Fruit fly (Drosophila melanogaster) whole organism, embryonic: ENCODE data around the gene sima.

Experiments used
- ATbp ChIP-seq: fragments of 200-800 bp; sonication (Bioruptor generic); optimal IDR thresholded peaks from 2 replicates; lab custom pipeline; 2017; ENCODE audit warnings: missing biosample characterization, mild to moderate bottlenecking, missing genetic modification characterization, missing genetic modification reagents
- Awh ChIP-seq: fragments of 200-800 bp; sonication (Bioruptor generic); IDR thresholded peaks from 2 replicates; pipeline ENCODE4, ENCODE4 v1.3.6; 2022; ENCODE audit warnings: missing biosample characterization, missing genetic modification characterization
- CG10267 ChIP-seq: fragments of 200-800 bp; sonication (Bioruptor generic); optimal IDR thresholded peaks from 2 replicates; lab custom pipeline; 2018; ENCODE audit warnings: missing biosample characterization, mild to moderate bottlenecking, missing genetic modification characterization, moderate library complexity
- CG10274 ChIP-seq: fragments of 200-800 bp; sonication (Bioruptor generic); optimal IDR thresholded peaks from 3 replicates; lab custom pipeline; 2017; ENCODE audit warnings: missing biosample characterization, mild to moderate bottlenecking, missing genetic modification characterization
- CG11085 ChIP-seq: fragments of 200-800 bp; sonication (Bioruptor generic); IDR thresholded peaks from 2 replicates; pipeline ENCODE4 v1.3.6; 2022; ENCODE audit warnings: missing biosample characterization, missing genetic modification characterization
- CG11560 ChIP-seq: fragments of 200-800 bp; sonication (Bioruptor generic); IDR thresholded peaks from 3 replicates; pipeline ENCODE4 v1.3.6; 2022; ENCODE audit warnings: missing biosample characterization, missing genetic modification characterization
- CG12104 ChIP-seq: fragments of 200-800 bp; sonication (Bioruptor generic); optimal IDR thresholded peaks from 3 replicates; lab custom pipeline; 2016; ENCODE audit warnings: missing biosample characterization, missing genetic modification characterization
- CG13894 ChIP-seq: fragments of 200-800 bp; sonication (Bioruptor generic); optimal IDR thresholded peaks from 3 replicates; lab custom pipeline; 2018; ENCODE audit warnings: missing biosample characterization, mild to moderate bottlenecking, missing genetic modification characterization, moderate library complexity
- CG14860 ChIP-seq: fragments of 200-800 bp; sonication (Bioruptor generic); IDR thresholded peaks from 3 replicates; pipeline ENCODE4 v1.3.6; 2022; ENCODE audit warnings: missing biosample characterization, missing genetic modification characterization; ENCODE audit not compliant: partially characterized antibody
- CG16813 ChIP-seq: fragments of 200-800 bp; sonication (Bioruptor generic); IDR thresholded peaks from 3 replicates; pipeline ENCODE4 v1.3.6; 2022; ENCODE audit warnings: missing biosample characterization, missing genetic modification characterization; ENCODE audit not compliant: partially characterized antibody
- CG17186 ChIP-seq: fragments of 200-800 bp; sonication (Bioruptor generic); optimal IDR thresholded peaks from 3 replicates; lab custom pipeline; 2017; ENCODE audit warnings: missing biosample characterization, missing genetic modification reagents, missing genetic modification characterization
- CG1792 ChIP-seq: fragments of 200-800 bp; sonication (Bioruptor generic); optimal IDR thresholded peaks from 2 replicates; lab custom pipeline; 2016; ENCODE audit warnings: missing biosample characterization, missing genetic modification characterization
- CG2889 ChIP-seq: fragments of 200-800 bp; sonication (Bioruptor generic); IDR thresholded peaks from 3 replicates; pipeline ENCODE4 v1.3.6; 2022; ENCODE audit warnings: missing biosample characterization, missing genetic modification characterization
- CG3281 ChIP-seq: fragments of 200-800 bp; sonication (Bioruptor generic); optimal IDR thresholded peaks from 3 replicates; lab custom pipeline; 2017; ENCODE audit warnings: missing biosample characterization, mild to moderate bottlenecking, missing genetic modification characterization
- CG33213 ChIP-seq: fragments of 200-800 bp; sonication (Bioruptor generic); optimal IDR thresholded peaks from 3 replicates; lab custom pipeline; 2016; ENCODE audit warnings: missing biosample characterization, missing genetic modification characterization
- CG34224 ChIP-seq: fragments of 200-800 bp; sonication (Bioruptor generic); IDR thresholded peaks from 3 replicates; pipeline ENCODE4 v1.3.6; 2022; ENCODE audit warnings: missing biosample characterization, missing genetic modification characterization; ENCODE audit not compliant: partially characterized antibody
- CG3995 ChIP-seq: fragments of 200-800 bp; sonication (Bioruptor generic); optimal IDR thresholded peaks from 3 replicates; lab custom pipeline; 2016; ENCODE audit warnings: missing biosample characterization, missing genetic modification characterization
- CG43689 ChIP-seq: fragments of 200-800 bp; sonication (Bioruptor generic); IDR thresholded peaks from 2 replicates; pipeline ENCODE4 v1.3.6; 2022; ENCODE audit warnings: missing biosample characterization, missing genetic modification characterization
- CG6175 ChIP-seq: fragments of 200-800 bp; sonication (Bioruptor generic); IDR thresholded peaks from 3 replicates; pipeline ENCODE4 v1.3.6; 2022; ENCODE audit warnings: missing biosample characterization, missing genetic modification characterization
- CG6654 ChIP-seq: fragments of 200-800 bp; sonication (Bioruptor generic); optimal IDR thresholded peaks from 2 replicates; lab custom pipeline; 2017; ENCODE audit warnings: missing biosample characterization, mild to moderate bottlenecking, missing genetic modification characterization
- CG6683 ChIP-seq: fragments of 200-800 bp; sonication (Bioruptor generic); optimal IDR thresholded peaks from 2 replicates; lab custom pipeline; 2017; ENCODE audit warnings: missing biosample characterization, mild to moderate bottlenecking, missing genetic modification characterization, missing genetic modification reagents
- CG6813 ChIP-seq: fragments of 200-800 bp; sonication (Bioruptor generic); optimal IDR thresholded peaks from 2 replicates; lab custom pipeline; 2017; ENCODE audit warnings: missing biosample characterization, missing genetic modification characterization, mild to moderate bottlenecking, moderate library complexity, missing genetic modification reagents
- CG8281 ChIP-seq: fragments of 200-800 bp; sonication (Bioruptor generic); optimal IDR thresholded peaks from 2 replicates; lab custom pipeline; 2018; ENCODE audit warnings: missing biosample characterization, mild to moderate bottlenecking, missing genetic modification characterization, moderate library complexity
- CG8765 ChIP-seq: fragments of 200-800 bp; sonication (Bioruptor generic); IDR thresholded peaks from 2 replicates; pipeline ENCODE4 v1.3.6; 2022; ENCODE audit warnings: missing biosample characterization, missing genetic modification characterization
- CG9727 ChIP-seq: fragments of 200-800 bp; sonication (Bioruptor generic); optimal IDR thresholded peaks from 3 replicates; lab custom pipeline; 2017; ENCODE audit warnings: missing biosample characterization, mild to moderate bottlenecking, missing genetic modification characterization
- CG9797 ChIP-seq: fragments of 200-800 bp; sonication (Bioruptor generic); optimal IDR thresholded peaks from 3 replicates; lab custom pipeline; 2018; ENCODE audit warnings: missing biosample characterization, mild to moderate bottlenecking, missing genetic modification characterization
- Dip3 ChIP-seq: fragments of 200-800 bp; sonication (Bioruptor generic); optimal IDR thresholded peaks from 3 replicates; lab custom pipeline; 2016; ENCODE audit warnings: missing biosample characterization, missing genetic modification characterization
- Doc2 ChIP-seq: fragments of 200-800 bp; sonication (Bioruptor generic); IDR thresholded peaks from 2 replicates; pipeline ENCODE4 v1.3.6; 2022; ENCODE audit warnings: missing biosample characterization, missing genetic modification characterization
- HLH54F ChIP-seq: fragments of 200-800 bp; sonication (Bioruptor generic); optimal IDR thresholded peaks from 3 replicates; lab custom pipeline; 2016; ENCODE audit warnings: missing biosample characterization, missing genetic modification characterization
- Hey ChIP-seq: fragments of 200-800 bp; sonication (Bioruptor generic); optimal IDR thresholded peaks from 3 replicates; lab custom pipeline; 2018; ENCODE audit warnings: missing biosample characterization, mild to moderate bottlenecking, missing genetic modification characterization
- HmgD ChIP-seq: fragments of 200-800 bp; sonication (Bioruptor generic); optimal IDR thresholded peaks from 3 replicates; lab custom pipeline; 2016; ENCODE audit warnings: missing biosample characterization, missing genetic modification characterization
- MTF-1 ChIP-seq: fragments of 200-800 bp; sonication (Bioruptor generic); optimal IDR thresholded peaks from 2 replicates; lab custom pipeline; 2018; ENCODE audit warnings: missing biosample characterization, mild to moderate bottlenecking, missing genetic modification characterization, borderline replicate concordance
- Meics ChIP-seq: fragments of 200-800 bp; sonication (Bioruptor generic); optimal IDR thresholded peaks from 2 replicates; lab custom pipeline; 2017; ENCODE audit warnings: missing biosample characterization, mild to moderate bottlenecking, missing genetic modification characterization
- NfI ChIP-seq: fragments of 200-800 bp; sonication (Bioruptor generic); optimal IDR thresholded peaks from 3 replicates; lab custom pipeline; 2018; ENCODE audit warnings: missing biosample characterization, mild to moderate bottlenecking, missing genetic modification characterization, moderate library complexity
- Rfx ChIP-seq: fragments of 200-800 bp; sonication (Bioruptor generic); IDR thresholded peaks from 2 replicates; pipeline ENCODE4 v1.3.6; 2022; ENCODE audit warnings: missing biosample characterization, missing genetic modification characterization
- Six4 ChIP-seq: fragments of 200-800 bp; sonication (Bioruptor generic); optimal IDR thresholded peaks from 2 replicates; lab custom pipeline; 2016; ENCODE audit warnings: missing biosample characterization, missing genetic modification characterization
- Sry-β ChIP-seq: fragments of 200-800 bp; sonication (Bioruptor generic); optimal IDR thresholded peaks from 2 replicates; lab custom pipeline; 2018; ENCODE audit warnings: missing biosample characterization, mild to moderate bottlenecking, missing genetic modification characterization, moderate library complexity
- ab ChIP-seq: fragments of 200-800 bp; sonication (Bioruptor generic); optimal IDR thresholded peaks from 2 replicates; lab custom pipeline; 2016; ENCODE audit warnings: missing biosample characterization, missing genetic modification characterization
- bcd ChIP-seq: fragments of 200-800 bp; sonication (Bioruptor generic); optimal IDR thresholded peaks from 2 replicates; lab custom pipeline; 2017; ENCODE audit warnings: missing biosample characterization, mild to moderate bottlenecking, missing genetic modification characterization
- dmrt99B ChIP-seq: fragments of 200-800 bp; sonication (Bioruptor generic); optimal IDR thresholded peaks from 2 replicates; lab custom pipeline; 2018; ENCODE audit warnings: missing biosample characterization, mild to moderate bottlenecking, missing genetic modification characterization, moderate library complexity
- gfzf ChIP-seq: fragments of 200-800 bp; sonication (Bioruptor generic); optimal IDR thresholded peaks from 2 replicates; lab custom pipeline; 2016; ENCODE audit warnings: missing biosample characterization, mild to moderate bottlenecking, missing genetic modification characterization, moderate library complexity
- jing ChIP-seq: fragments of 200-800 bp; sonication (Bioruptor generic); optimal IDR thresholded peaks from 2 replicates; lab custom pipeline; 2018; ENCODE audit warnings: missing biosample characterization, mild to moderate bottlenecking, missing genetic modification characterization
- oc ChIP-seq: fragments of 200-800 bp; sonication (Bioruptor generic); optimal IDR thresholded peaks from 2 replicates; lab custom pipeline; 2018; ENCODE audit warnings: missing biosample characterization, mild to moderate bottlenecking, missing genetic modification characterization, moderate library complexity
- p53 ChIP-seq: fragments of 200-800 bp; sonication (Bioruptor generic); optimal IDR thresholded peaks from 2 replicates; lab custom pipeline; 2016; ENCODE audit warnings: missing biosample characterization, missing genetic modification characterization
- peb ChIP-seq: fragments of 200-800 bp; sonication (Bioruptor generic); IDR thresholded peaks from 2 replicates; pipeline ENCODE4 v1.3.6; 2022; ENCODE audit warnings: missing biosample characterization, missing genetic modification characterization
- sima ChIP-seq: fragments of 200-800 bp; sonication (Bioruptor generic); optimal IDR thresholded peaks from 2 replicates; lab custom pipeline; 2016; ENCODE audit warnings: missing biosample characterization, missing genetic modification characterization
- twi ChIP-seq: fragments of 200-800 bp; optimal IDR thresholded peaks from 2 replicates; lab custom pipeline; 2019; ENCODE audit warnings: missing biosample characterization, mild to moderate bottlenecking, missing genetic modification characterization, moderate library complexity
- unc-4 ChIP-seq: fragments of 200-800 bp; sonication (Bioruptor generic); IDR thresholded peaks from 2 replicates; pipeline ENCODE4 v1.3.6; 2022; ENCODE audit warnings: missing biosample characterization, missing genetic modification characterization; ENCODE audit not compliant: partially characterized antibody
- zen ChIP-seq: fragments of 200-800 bp; sonication (Bioruptor generic); optimal IDR thresholded peaks from 3 replicates; lab custom pipeline; 2018; ENCODE audit warnings: missing biosample characterization, mild to moderate bottlenecking, missing genetic modification characterization, moderate library complexity
- zf30C ChIP-seq: fragments of 200-800 bp; sonication (Bioruptor generic); optimal IDR thresholded peaks from 3 replicates; lab custom pipeline; 2018; ENCODE audit warnings: missing biosample characterization, mild to moderate bottlenecking, missing genetic modification characterization

The sima gene

dm6 chr3R:30052455-30053046, 5.6 kb upstream of the sima start, which contains the start of gene Jasper (continued):
- peak; percentile 99 for TF ChIP-seq gfzf (GFP tag; lab: Kevin White, UChicago)
- no peak for TF ChIP-seq ATbp
- TF ChIP-seq sima (GFP tag; lab: Kevin White, UChicago): no peak
- no peak for TF ChIP-seq HLH54F (GFP tag; lab: Kevin White, UChicago)
- peak; percentile 62 for TF ChIP-seq Sry-β (GFP tag; lab: Kevin White, UChicago)
- no peak for TF ChIP-seq ab (GFP tag; lab: Kevin White, UChicago)
- TF ChIP-seq CG14860 (GFP tag; lab: Robert Waterston, UW): no peak
- no peak for TF ChIP-seq CG8765 (GFP tag; lab: Robert Waterston, UW)
- no peak for TF ChIP-seq dmrt99B
- no peak for TF ChIP-seq bcd
- no peak for TF ChIP-seq oc (tag; lab: Kevin White, UChicago)
- TF ChIP-seq jing (GFP tag; lab: Kevin White, UChicago): no peak
- no peak for TF ChIP-seq CG8281
- no peak for TF ChIP-seq CG2889 (GFP tag; lab: Robert Waterston, UW)
- peak; percentile 75 for TF ChIP-seq CG33213 (GFP tag; lab: Kevin White, UChicago)
- TF ChIP-seq NfI (GFP tag; lab: Kevin White, UChicago): peak; percentile 10
- no peak for TF ChIP-seq CG6683
- TF ChIP-seq CG1792 (GFP tag; lab: Kevin White, UChicago): peak; percentile 11
- no peak for TF ChIP-seq MTF-1 (GFP tag; lab: Kevin White, UChicago)
- TF ChIP-seq CG11085 (GFP tag; lab: Robert Waterston, UW): no peak
- TF ChIP-seq peb (GFP tag; lab: Robert Waterston, UW): no peak
- TF ChIP-seq zf30C (GFP tag; lab: Kevin White, UChicago): no peak
- TF ChIP-seq Doc2: no peak
- TF ChIP-seq CG16813 (GFP tag; lab: Robert Waterston, UW): 0 out of 3 replicates have a peak, but pooled peaks have one; percentile 42
- no peak for TF ChIP-seq CG10274 (GFP tag; lab: Kevin White, UChicago)
- no peak for TF ChIP-seq Hey (tag; lab: Kevin White, UChicago)
- TF ChIP-seq p53 (GFP tag; lab: Kevin White, UChicago): peak; percentile 27
- peak; percentile 8 for TF ChIP-seq zen
- no peak for TF ChIP-seq Six4 (GFP tag; lab: Kevin White, UChicago)
- no peak for TF ChIP-seq twi
- TF ChIP-seq Awh: no peak
- no peak for TF ChIP-seq CG6654 (GFP tag; lab: Kevin White, UChicago)
- TF ChIP-seq CG9727 (GFP tag; lab: Kevin White, UChicago): no peak
- TF ChIP-seq HmgD: peak; percentile 29
- TF ChIP-seq CG3995 (GFP tag; lab: Kevin White, UChicago): peak; percentile 59
- peak; percentile 38 for TF ChIP-seq CG13894 (tag; lab: Kevin White, UChicago)
- TF ChIP-seq Meics (GFP tag; lab: Kevin White, UChicago): no peak
- TF ChIP-seq CG6813 (GFP tag; lab: Kevin White, UChicago): no peak
- peak; percentile 55 for TF ChIP-seq Rfx (GFP tag; lab: Robert Waterston, UW)
- peak; percentile 46; the same call in 1 of the 2 replicates for TF ChIP-seq unc-4
- no peak for TF ChIP-seq CG6175 (GFP tag; lab: Robert Waterston, UW)
- no peak for TF ChIP-seq CG43689
- TF ChIP-seq CG12104 (GFP tag; lab: Kevin White, UChicago): no peak
- TF ChIP-seq CG11560 (tag; lab: Robert Waterston, UW): no peak
- peak; percentile 95 for TF ChIP-seq CG9797 (GFP tag; lab: Kevin White, UChicago)
- TF ChIP-seq CG34224 (GFP tag; lab: Robert Waterston, UW): peak; percentile 11; the same call in 1 of the 3 replicates
- TF ChIP-seq Dip3: no peak
- peak; percentile 60 for TF ChIP-seq CG10267
- no peak for TF ChIP-seq CG3281 (GFP tag; lab: Kevin White, UChicago)
- peak; percentile 94 for TF ChIP-seq CG17186
